Worm (Caenorhabditis elegans) whole organism, L1 larva: ENCODE measurements around the gene F45D3.2.
A peak's percentile ranks its signal among the peaks of the same experiment; 100 is the strongest.

ENCODE experiments used
- C16A3.4 ChIP-seq: fragments of 150-350 bp; optimal IDR thresholded peaks from 2 replicates; lab custom pipeline; 2014; ENCODE audit warnings: missing biosample characterization, missing genetic modification characterization
- F16B12.6 ChIP-seq: fragments of 150-350 bp; optimal IDR thresholded peaks from 2 replicates; lab custom pipeline; 2014; ENCODE audit warnings: missing biosample characterization, missing genetic modification characterization
- aha-1 ChIP-seq: fragments of 150-350 bp; optimal IDR thresholded peaks from 2 replicates; lab custom pipeline; 2014; ENCODE audit warnings: missing biosample characterization, missing genetic modification characterization
- aly-2 ChIP-seq: fragments of 150-350 bp; optimal IDR thresholded peaks from 2 replicates; lab custom pipeline; 2014; ENCODE audit warnings: missing biosample characterization, missing genetic modification characterization
- ceh-63 ChIP-seq: fragments of 200-800 bp; sonication (Bioruptor generic); optimal IDR thresholded peaks from 2 replicates; lab custom pipeline; 2018; ENCODE audit warnings: mild to moderate bottlenecking, missing genetic modification characterization, missing compliant biosample characterization
- ceh-90 ChIP-seq: sonication (generic microtip); optimal IDR thresholded peaks from 2 replicates; lab custom pipeline; 2016; ENCODE audit warnings: missing genetic modification characterization, missing compliant biosample characterization
- ces-1 ChIP-seq: fragments of 150-350 bp; optimal IDR thresholded peaks from 2 replicates; lab custom pipeline; 2014; ENCODE audit warnings: missing biosample characterization, missing genetic modification reagents, missing genetic modification characterization
- dpl-1 ChIP-seq, 3 experiments: fragments of 150-350 bp in 2 of 3; sonication (generic microtip) in 1 of 3; optimal IDR thresholded peaks; 2 replicates each; lab custom pipeline; 2014 to 2017; ENCODE audit warnings: missing biosample characterization in 3 of 3, missing genetic modification characterization in 3 of 3, missing genetic modification reagents in 3 of 3
- dsc-1 ChIP-seq: sonication (generic microtip); optimal IDR thresholded peaks from 2 replicates; lab custom pipeline; 2016; ENCODE audit warnings: mild to moderate bottlenecking, missing genetic modification characterization, missing compliant biosample characterization
- egl-13 ChIP-seq: sonication (generic microtip); optimal IDR thresholded peaks from 2 replicates; lab custom pipeline; 2016; ENCODE audit warnings: missing genotype, missing genetic modification reagents, missing genetic modification characterization, missing compliant biosample characterization
- egl-27 ChIP-seq, 2 experiments: fragments of 150-350 bp in 1 of 2; sonication (generic microtip); optimal IDR thresholded peaks; 3 replicates each; lab custom pipeline; 2017 to 2018; ENCODE audit warnings: missing biosample characterization in 2 of 2, missing genetic modification characterization in 2 of 2, missing genetic modification reagents in 2 of 2
- elt-3 ChIP-seq, 6 experiments: fragments of 150-350 bp in 1 of 6; sonication (generic microtip); optimal IDR thresholded peaks; 2 replicates each; lab custom pipeline; 2017 to 2018; ENCODE audit warnings: missing biosample characterization in 6 of 6, missing genetic modification characterization in 6 of 6, inconsistent platforms in 1 of 6
- ets-5 ChIP-seq: fragments of 200-800 bp; sonication (Bioruptor generic); IDR thresholded peaks from 2 replicates; pipeline ENCODE4 v1.3.6; 2022; ENCODE audit warnings: missing genetic modification characterization, missing compliant biosample characterization
- fkh-8 ChIP-seq: sonication (generic microtip); optimal IDR thresholded peaks from 2 replicates; lab custom pipeline; 2016; ENCODE audit warnings: mild to moderate bottlenecking, missing genetic modification characterization, missing compliant biosample characterization
- fos-1 ChIP-seq: fragments of 150-350 bp; optimal IDR thresholded peaks from 2 replicates; lab custom pipeline; 2014; ENCODE audit warnings: missing biosample characterization, missing genetic modification characterization
- hlh-4 ChIP-seq: sonication (generic microtip); optimal IDR thresholded peaks from 2 replicates; lab custom pipeline; 2016; ENCODE audit warnings: mild to moderate bottlenecking, missing genetic modification characterization, missing compliant biosample characterization
- hpl-2 ChIP-seq: fragments of 150-350 bp; optimal IDR thresholded peaks from 2 replicates; lab custom pipeline; 2014; ENCODE audit warnings: missing biosample characterization, missing genetic modification reagents, missing genetic modification characterization
- isw-1 ChIP-seq: fragments of 200-800 bp; sonication (Bioruptor generic); IDR thresholded peaks from 2 replicates; pipeline ENCODE4 v1.3.6; 2022; ENCODE audit warnings: missing genetic modification characterization, missing compliant biosample characterization
- jun-1 ChIP-seq: fragments of 150-350 bp; optimal IDR thresholded peaks from 2 replicates; lab custom pipeline; 2014; ENCODE audit warnings: missing biosample characterization, missing genetic modification reagents, missing genetic modification characterization
- lin-15B ChIP-seq: fragments of 150-350 bp; sonication (generic microtip); optimal IDR thresholded peaks from 3 replicates; lab custom pipeline; 2014; ENCODE audit warnings: missing biosample characterization, missing genetic modification characterization
- mdl-1 ChIP-seq, 2 experiments: fragments of 150-350 bp; optimal IDR thresholded peaks; 2 replicates each; lab custom pipeline; 2014 to 2017; ENCODE audit warnings: missing biosample characterization in 2 of 2, missing genetic modification characterization in 2 of 2, inconsistent platforms in 1 of 2
- mep-1 ChIP-seq: fragments of 150-350 bp; optimal IDR thresholded peaks from 2 replicates; lab custom pipeline; 2014; ENCODE audit warnings: missing biosample characterization, missing genetic modification characterization
- nhr-11 ChIP-seq: fragments of 150-350 bp; optimal IDR thresholded peaks from 2 replicates; lab custom pipeline; 2014; ENCODE audit warnings: missing biosample characterization, missing genetic modification characterization
- nhr-76 ChIP-seq: sonication (generic microtip); optimal IDR thresholded peaks from 2 replicates; lab custom pipeline; 2017; ENCODE audit warnings: missing biosample characterization, missing genetic modification characterization
- nhr-77 ChIP-seq: fragments of 150-350 bp; optimal IDR thresholded peaks from 2 replicates; lab custom pipeline; 2014; ENCODE audit warnings: missing biosample characterization, missing genetic modification characterization
- nhr-84 ChIP-seq: sonication (generic microtip); optimal IDR thresholded peaks from 2 replicates; lab custom pipeline; 2017; ENCODE audit warnings: missing biosample characterization, missing genetic modification characterization
- nhr-85 ChIP-seq: sonication (generic microtip); peaks from one replicate; lab custom pipeline; 2016; ENCODE audit warnings: missing genetic modification characterization, inconsistent platforms, missing compliant biosample characterization
- nhr-90 ChIP-seq: sonication (generic microtip); optimal IDR thresholded peaks from 2 replicates; lab custom pipeline; 2016; ENCODE audit warnings: mild to moderate bottlenecking, missing genetic modification characterization, missing compliant biosample characterization; ENCODE audit not compliant: poor library complexity
- pag-3 ChIP-seq: sonication (generic microtip); optimal IDR thresholded peaks from 2 replicates; lab custom pipeline; 2017; ENCODE audit warnings: missing genetic modification characterization, mild to moderate bottlenecking, missing compliant biosample characterization, antibody characterized with exemption, borderline replicate concordance; ENCODE audit not compliant: insufficient read depth
- pax-3 ChIP-seq: fragments of 200-800 bp; sonication (Bioruptor generic); optimal IDR thresholded peaks from 2 replicates; lab custom pipeline; 2018; ENCODE audit warnings: mild to moderate bottlenecking, missing genetic modification characterization, moderate library complexity, missing compliant biosample characterization
- pqm-1 ChIP-seq: sonication (generic microtip); optimal IDR thresholded peaks from 3 replicates; lab custom pipeline; 2017; ENCODE audit warnings: missing biosample characterization, missing genetic modification characterization
- rnt-1 ChIP-seq: sonication (generic microtip); optimal IDR thresholded peaks from 2 replicates; lab custom pipeline; 2016; ENCODE audit warnings: mild to moderate bottlenecking, missing genetic modification characterization, moderate library complexity, missing compliant biosample characterization
- skn-1 ChIP-seq: fragments of 150-350 bp; optimal IDR thresholded peaks from 2 replicates; lab custom pipeline; 2014; ENCODE audit warnings: missing biosample characterization, missing genetic modification characterization
- snpc-4 ChIP-seq: fragments of 150-350 bp; optimal IDR thresholded peaks from 2 replicates; lab custom pipeline; 2014; ENCODE audit warnings: missing biosample characterization, missing genetic modification characterization
- sup-37 ChIP-seq: fragments of 200-800 bp; sonication (Bioruptor generic); optimal IDR thresholded peaks from 2 replicates; lab custom pipeline; 2018; ENCODE audit warnings: mild to moderate bottlenecking, missing genetic modification characterization, missing compliant biosample characterization
- swsn-7 ChIP-seq: sonication (generic microtip); optimal IDR thresholded peaks from 2 replicates; lab custom pipeline; 2016; ENCODE audit warnings: missing genetic modification characterization, missing compliant biosample characterization
- tlp-1 ChIP-seq: fragments of 150-350 bp; optimal IDR thresholded peaks from 2 replicates; lab custom pipeline; 2014; ENCODE audit warnings: missing biosample characterization, missing genetic modification characterization
- unc-130 ChIP-seq: fragments of 150-350 bp; optimal IDR thresholded peaks from 2 replicates; lab custom pipeline; 2017; ENCODE audit warnings: missing biosample characterization, missing genetic modification characterization, inconsistent platforms
- unc-30 ChIP-seq: sonication (generic microtip); optimal IDR thresholded peaks from 2 replicates; lab custom pipeline; 2017; ENCODE audit warnings: missing biosample characterization, missing genetic modification characterization
- unc-62 ChIP-seq: fragments of 150-350 bp; optimal IDR thresholded peaks from 2 replicates; lab custom pipeline; 2014; ENCODE audit warnings: missing biosample characterization, missing genetic modification reagents, missing genetic modification characterization
- unc-86 ChIP-seq: sonication (generic microtip); optimal IDR thresholded peaks from 2 replicates; lab custom pipeline; 2016; ENCODE audit warnings: missing genetic modification characterization, missing compliant biosample characterization
- unc-98 ChIP-seq: fragments of 200-800 bp; sonication (Bioruptor generic); IDR thresholded peaks from 2 replicates; pipeline ENCODE4 v1.3.6; 2022; ENCODE audit warnings: missing genetic modification characterization, missing compliant biosample characterization
- xbp-1 ChIP-seq: sonication (generic microtip); optimal IDR thresholded peaks from 2 replicates; lab custom pipeline; 2016; ENCODE audit warnings: missing genetic modification characterization, missing compliant biosample characterization

F45D3.2 gene

ce11 chrV:12497725-12498263, 43.0 kb upstream of the F45D3.2 start, which contains the start of the genes W04D2.4 and rbm-25 (continued):
- TF ChIP-seq nhr-11 (peak; percentile 50), ceh-90 (tag; lab: Kevin White, UChicago) (no peak), nhr-85 (tag; lab: Kevin White, UChicago) (peak; percentile 90), nhr-76 (tag; lab: Kevin White, UChicago) (no peak), elt-3 (tag; optimal IDR thresholded peaks at IDR 0.05; lab: Kevin White, UChicago) (peak in 2 of 6 experiments; percentile 56 to 73), F16B12.6 (tag; lab: Kevin White, UChicago) (peak; percentile 32), fkh-8 (tag; lab: Kevin White, UChicago) (peak; percentile 39), rnt-1 (tag; lab: Kevin White, UChicago) (peak; percentile 87), hpl-2 (no peak), jun-1 (tag; lab: Kevin White, UChicago) (peak; percentile 70), lin-15B (peak; percentile 23), pag-3 (tag; lab: Kevin White, UChicago) (no peak), swsn-7 (tag; lab: Kevin White, UChicago) (peak; percentile 90), dsc-1 (peak; percentile 91), nhr-77 (tag; lab: Kevin White, UChicago) (peak; percentile 9), nhr-84 (tag; lab: Kevin White, UChicago) (no peak), unc-62 (GFP tag; lab: Kevin White, UChicago) (no peak), mep-1 (tag; lab: Kevin White, UChicago) (peak; percentile 98), ces-1 (GFP tag; lab: Kevin White, UChicago) (no peak), pqm-1 (tag; lab: Kevin White, UChicago) (no peak), isw-1 (GFP tag; lab: Robert Waterston, UW) (peak; percentile 65), hlh-4 (tag; lab: Kevin White, UChicago) (no peak), sup-37 (GFP tag; lab: Kevin White, UChicago) (no peak), dpl-1 (GFP tag; optimal IDR thresholded peaks at IDR 0.05; lab: Kevin White, UChicago) (peak; percentile 68 to 81 (median 81)), C16A3.4 (tag; lab: Kevin White, UChicago) (peak; percentile 76), snpc-4 (tag; lab: Kevin White, UChicago) (peak; percentile 94), nhr-90 (tag; lab: Kevin White, UChicago) (peak; percentile 86), unc-130 (tag; lab: Kevin White, UChicago) (peak; percentile 81), fos-1 (tag; lab: Kevin White, UChicago) (peak; percentile 57), unc-86 (tag; lab: Kevin White, UChicago) (peak; percentile 85), aly-2 (tag; lab: Kevin White, UChicago) (peak; percentile 25), unc-98 (GFP tag; lab: Robert Waterston, UW) (no peak), ets-5 (GFP tag; lab: Robert Waterston, UW) (no peak), xbp-1 (tag; lab: Kevin White, UChicago) (peak; percentile 85), pax-3 (tag; lab: Kevin White, UChicago) (peak; percentile 64), tlp-1 (no peak), skn-1 (tag; lab: Kevin White, UChicago) (peak; percentile 80), egl-27 (tag; optimal IDR thresholded peaks at IDR 0.05; lab: Kevin White, UChicago) (no peak)

- no peak for TF ChIP-seq unc-30 (tag; lab: Kevin White, UChicago)
- TF ChIP-seq nhr-85 (tag; lab: Kevin White, UChicago), result no peak
- no peak for TF ChIP-seq aly-2 (tag; lab: Kevin White, UChicago)
- no peak for TF ChIP-seq dpl-1 (GFP tag; optimal IDR thresholded peaks at IDR 0.05; lab: Kevin White, UChicago)
- no peak for TF ChIP-seq aha-1 (tag; lab: Kevin White, UChicago)
- TF ChIP-seq ces-1 (GFP tag; lab: Kevin White, UChicago), result no peak
- no peak for TF ChIP-seq nhr-77 (tag; lab: Kevin White, UChicago)
- TF ChIP-seq ceh-63, result no peak
- no peak for TF ChIP-seq mdl-1 (tag; optimal IDR thresholded peaks at IDR 0.05; lab: Kevin White, UChicago)
- TF ChIP-seq egl-13 (tag; lab: Kevin White, UChicago), result no peak
Observed at ce11 chrV:12503494-12503893, 37.3 kb upstream of the F45D3.2 start, which contains the start of gene T28H10.1. Gene T28H10.1, plus strand, starts transcription at chrV:12503794.
